Worm (Caenorhabditis elegans) whole organism, late embryonic: ENCODE results near the gene T04F3.3.

ENCODE experiments used
- K09A11.1 ChIP-seq: sonication (generic microtip); optimal IDR thresholded peaks from 2 replicates; lab custom pipeline; 2017; ENCODE audit warnings: antibody characterized with exemption, mild to moderate bottlenecking, missing genetic modification characterization, missing compliant biosample characterization; ENCODE audit not compliant: insufficient read depth
- ahr-1 ChIP-seq: sonication (generic microtip); optimal IDR thresholded peaks from 2 replicates; lab custom pipeline; 2016; ENCODE audit warnings: missing genetic modification characterization, missing compliant biosample characterization
- ceh-6 ChIP-seq: fragments of 200-800 bp; sonication (Bioruptor generic); optimal IDR thresholded peaks from 2 replicates; lab custom pipeline; 2018; ENCODE audit warnings: mild to moderate bottlenecking, missing genetic modification characterization, missing compliant biosample characterization
- dve-1 ChIP-seq: sonication (generic microtip); optimal IDR thresholded peaks from 2 replicates; lab custom pipeline; 2017; ENCODE audit warnings: antibody characterized with exemption, mild to moderate bottlenecking, missing genetic modification characterization, missing compliant biosample characterization
- elt-2 ChIP-seq: sonication (generic microtip); optimal IDR thresholded peaks from 2 replicates; lab custom pipeline; 2016; ENCODE audit warnings: missing genetic modification reagents, missing genetic modification characterization, missing compliant biosample characterization
- elt-4 ChIP-seq: sonication (generic microtip); optimal IDR thresholded peaks from 2 replicates; lab custom pipeline; 2016; ENCODE audit warnings: missing genetic modification characterization, missing compliant biosample characterization
- hlh-15 ChIP-seq: sonication (generic microtip); optimal IDR thresholded peaks from 2 replicates; lab custom pipeline; 2016; ENCODE audit warnings: missing genetic modification characterization, missing compliant biosample characterization
- hlh-30 ChIP-seq: sonication (generic microtip); optimal IDR thresholded peaks from 2 replicates; lab custom pipeline; 2017; ENCODE audit warnings: antibody characterized with exemption, missing genetic modification characterization, missing compliant biosample characterization; ENCODE audit not compliant: insufficient read depth
- hlh-6 ChIP-seq: sonication (generic microtip); optimal IDR thresholded peaks from 2 replicates; lab custom pipeline; 2016; ENCODE audit warnings: missing genotype, missing genetic modification characterization, missing compliant biosample characterization
- lim-6 ChIP-seq: sonication (generic microtip); optimal IDR thresholded peaks from 2 replicates; lab custom pipeline; 2016; ENCODE audit warnings: missing genetic modification characterization, missing compliant biosample characterization
- nhr-11 ChIP-seq: fragments of 150-350 bp; optimal IDR thresholded peaks from 2 replicates; lab custom pipeline; 2014; ENCODE audit warnings: missing biosample characterization, missing genetic modification characterization
- pha-4 ChIP-seq: fragments of 150-350 bp; optimal IDR thresholded peaks from 2 replicates; lab custom pipeline; 2018; ENCODE audit warnings: missing biosample characterization, missing genetic modification reagents, missing genetic modification characterization
- tbx-7 ChIP-seq: sonication (generic microtip); optimal IDR thresholded peaks from 2 replicates; lab custom pipeline; 2016; ENCODE audit warnings: missing genotype, missing genetic modification characterization, missing compliant biosample characterization
- unc-86 ChIP-seq: sonication (generic microtip); optimal IDR thresholded peaks from 2 replicates; lab custom pipeline; 2016; ENCODE audit warnings: missing genetic modification characterization, missing compliant biosample characterization

ce11 chrV:11716930-11717329, 41.8 kb upstream of the T04F3.3 start:
- TF ChIP-seq elt-2 (tag; lab: Kevin White, UChicago) (peak; percentile 23), tbx-7 (tag; lab: Kevin White, UChicago) (no peak), lim-6 (tag; lab: Kevin White, UChicago) (no peak), ceh-6 (GFP tag; lab: Kevin White, UChicago) (no peak), K09A11.1 (no peak), pha-4 (tag; lab: Kevin White, UChicago) (no peak), unc-86 (tag; lab: Kevin White, UChicago) (no peak), ahr-1 (tag; lab: Kevin White, UChicago) (no peak), elt-4 (tag; lab: Kevin White, UChicago) (no peak), hlh-30 (tag; lab: Kevin White, UChicago) (no peak), nhr-11 (tag; lab: Kevin White, UChicago) (no peak), dve-1 (tag; lab: Kevin White, UChicago) (no peak), hlh-6 (tag; lab: Kevin White, UChicago) (no peak), hlh-15 (tag; lab: Kevin White, UChicago) (no peak)
